Worm (Caenorhabditis elegans) whole organism, late embryonic: ENCODE measurements around the gene rabr-4.

Experiments used
- K02D7.2 ChIP-seq: sonication (generic microtip); optimal IDR thresholded peaks from 2 replicates; lab custom pipeline; 2017; ENCODE audit warnings: mild to moderate bottlenecking, missing genetic modification characterization, missing compliant biosample characterization
- K09A11.1 ChIP-seq: sonication (generic microtip); optimal IDR thresholded peaks from 2 replicates; lab custom pipeline; 2017; ENCODE audit warnings: antibody characterized with exemption, mild to moderate bottlenecking, missing genetic modification characterization, missing compliant biosample characterization; ENCODE audit not compliant: insufficient read depth
- Y22D7AL.16 ChIP-seq: sonication (generic microtip); optimal IDR thresholded peaks from 2 replicates; lab custom pipeline; 2016; ENCODE audit warnings: missing genetic modification characterization, missing compliant biosample characterization
- ahr-1 ChIP-seq: sonication (generic microtip); optimal IDR thresholded peaks from 2 replicates; lab custom pipeline; 2016; ENCODE audit warnings: missing genetic modification characterization, missing compliant biosample characterization
- ceh-18 ChIP-seq: sonication (generic microtip); optimal IDR thresholded peaks from 2 replicates; lab custom pipeline; 2016; ENCODE audit warnings: missing genetic modification characterization, missing compliant biosample characterization
- ceh-19 ChIP-seq: fragments of 200-800 bp; sonication (Bioruptor generic); optimal IDR thresholded peaks from 2 replicates; lab custom pipeline; 2018; ENCODE audit warnings: mild to moderate bottlenecking, missing genetic modification characterization, missing compliant biosample characterization
- ceh-2 ChIP-seq: sonication (generic microtip); optimal IDR thresholded peaks from 2 replicates; lab custom pipeline; 2016; ENCODE audit warnings: missing genotype, missing genetic modification characterization, missing compliant biosample characterization
- ceh-22 ChIP-seq: sonication (generic microtip); optimal IDR thresholded peaks from 2 replicates; lab custom pipeline; 2017; ENCODE audit warnings: missing biosample characterization, missing genetic modification characterization
- ceh-24 ChIP-seq: sonication (generic microtip); optimal IDR thresholded peaks from 2 replicates; lab custom pipeline; 2016; ENCODE audit warnings: mild to moderate bottlenecking, missing genetic modification characterization, missing compliant biosample characterization
- ceh-34 ChIP-seq: sonication (generic microtip); optimal IDR thresholded peaks from 2 replicates; lab custom pipeline; 2016; ENCODE audit warnings: mild to moderate bottlenecking, missing genetic modification characterization, missing compliant biosample characterization
- ceh-45 ChIP-seq: fragments of 200-800 bp; sonication (Bioruptor generic); IDR thresholded peaks from 2 replicates; pipeline ENCODE4 v1.3.6; 2022; ENCODE audit warnings: missing genetic modification reagents, missing genetic modification characterization, missing compliant biosample characterization
- ceh-48 ChIP-seq: sonication (generic microtip); optimal IDR thresholded peaks from 2 replicates; lab custom pipeline; 2016; ENCODE audit warnings: missing genetic modification characterization, inconsistent platforms, missing compliant biosample characterization
- dmd-4 ChIP-seq: sonication (generic microtip); optimal IDR thresholded peaks from 2 replicates; lab custom pipeline; 2016; ENCODE audit warnings: borderline replicate concordance, missing genetic modification characterization, missing compliant biosample characterization
- dve-1 ChIP-seq: sonication (generic microtip); optimal IDR thresholded peaks from 2 replicates; lab custom pipeline; 2017; ENCODE audit warnings: antibody characterized with exemption, mild to moderate bottlenecking, missing genetic modification characterization, missing compliant biosample characterization
- eyg-1 ChIP-seq: sonication (generic microtip); optimal IDR thresholded peaks from 2 replicates; lab custom pipeline; 2016; ENCODE audit warnings: missing genotype, missing genetic modification characterization, missing compliant biosample characterization
- fkh-6 ChIP-seq: sonication (generic microtip); optimal IDR thresholded peaks from 2 replicates; lab custom pipeline; 2016; ENCODE audit warnings: missing genetic modification characterization, missing compliant biosample characterization
- gmeb-2 ChIP-seq: sonication (generic microtip); optimal IDR thresholded peaks from 2 replicates; lab custom pipeline; 2016; ENCODE audit warnings: missing genetic modification characterization, inconsistent platforms, missing compliant biosample characterization
- hlh-13 ChIP-seq: fragments of 200-800 bp; sonication (Bioruptor generic); optimal IDR thresholded peaks from 2 replicates; lab custom pipeline; 2018; ENCODE audit warnings: mild to moderate bottlenecking, missing genetic modification characterization, missing compliant biosample characterization
- hlh-30 ChIP-seq: sonication (generic microtip); optimal IDR thresholded peaks from 2 replicates; lab custom pipeline; 2017; ENCODE audit warnings: antibody characterized with exemption, missing genetic modification characterization, missing compliant biosample characterization; ENCODE audit not compliant: insufficient read depth
- hlh-6 ChIP-seq: sonication (generic microtip); optimal IDR thresholded peaks from 2 replicates; lab custom pipeline; 2016; ENCODE audit warnings: missing genotype, missing genetic modification characterization, missing compliant biosample characterization
- lim-6 ChIP-seq: sonication (generic microtip); optimal IDR thresholded peaks from 2 replicates; lab custom pipeline; 2016; ENCODE audit warnings: missing genetic modification characterization, missing compliant biosample characterization
- nfya-1 ChIP-seq: sonication (generic microtip); optimal IDR thresholded peaks from 2 replicates; lab custom pipeline; 2017; ENCODE audit warnings: missing genetic modification characterization, mild to moderate bottlenecking, missing compliant biosample characterization, antibody characterized with exemption, moderate library complexity
- nhr-232 ChIP-seq: sonication (generic microtip); optimal IDR thresholded peaks from 2 replicates; lab custom pipeline; 2016; ENCODE audit warnings: missing genetic modification characterization, missing compliant biosample characterization
- npax-4 ChIP-seq: sonication (generic microtip); optimal IDR thresholded peaks from 2 replicates; lab custom pipeline; 2016; ENCODE audit warnings: missing genetic modification characterization, missing compliant biosample characterization
- pat-9 ChIP-seq: fragments of 200-800 bp; sonication (Bioruptor generic); optimal IDR thresholded peaks from 2 replicates; lab custom pipeline; 2018; ENCODE audit warnings: mild to moderate bottlenecking, missing genetic modification characterization, moderate library complexity, missing compliant biosample characterization
- pax-1 ChIP-seq: fragments of 150-350 bp; optimal IDR thresholded peaks from 2 replicates; lab custom pipeline; 2014; ENCODE audit warnings: missing biosample characterization, missing genetic modification characterization
- ref-2 ChIP-seq: sonication (generic microtip); optimal IDR thresholded peaks from 2 replicates; lab custom pipeline; 2016; ENCODE audit warnings: missing genetic modification characterization, missing compliant biosample characterization
- rnt-1 ChIP-seq: sonication (generic microtip); optimal IDR thresholded peaks from 2 replicates; lab custom pipeline; 2016; ENCODE audit warnings: missing genetic modification characterization, missing compliant biosample characterization
- sdc-2 ChIP-seq: sonication (generic microtip); optimal IDR thresholded peaks from 2 replicates; lab custom pipeline; 2016; ENCODE audit warnings: missing genotype, missing genetic modification characterization, missing compliant biosample characterization
- tbx-2 ChIP-seq: sonication (generic microtip); optimal IDR thresholded peaks from 2 replicates; lab custom pipeline; 2016; ENCODE audit warnings: missing genetic modification characterization, missing compliant biosample characterization
- ttx-3 ChIP-seq: sonication (generic microtip); optimal IDR thresholded peaks from 2 replicates; lab custom pipeline; 2016; ENCODE audit warnings: missing genetic modification reagents, missing genetic modification characterization, missing compliant biosample characterization
- unc-55 ChIP-seq: sonication (generic microtip); optimal IDR thresholded peaks from 2 replicates; lab custom pipeline; 2017; ENCODE audit warnings: missing biosample characterization, missing genetic modification reagents, missing genetic modification characterization

The rabr-4 gene

ce11 chrV:16235647-16236046, 40.9 kb downstream of the rabr-4 start, which contains the start of gene srh-98:
TSS of gene srh-98 (minus strand) at chrV:16235747.
- TF ChIP-seq unc-55 (GFP tag; lab: Kevin White, UChicago): no peak
- no peak for TF ChIP-seq ceh-22
- TF ChIP-seq ahr-1 (tag; lab: Kevin White, UChicago): no peak
- TF ChIP-seq ttx-3: no peak
- no peak for TF ChIP-seq ceh-19 (GFP tag; lab: Kevin White, UChicago)
- no peak for TF ChIP-seq lim-6 (tag; lab: Kevin White, UChicago)
- no peak for TF ChIP-seq pax-1 (tag; lab: Kevin White, UChicago)
- no peak for TF ChIP-seq eyg-1
- TF ChIP-seq gmeb-2: no peak
- TF ChIP-seq dve-1 (tag; lab: Kevin White, UChicago): no peak
- TF ChIP-seq K09A11.1 (tag; lab: Kevin White, UChicago): no peak
- no peak for TF ChIP-seq nhr-232
- no peak for TF ChIP-seq hlh-13 (GFP tag; lab: Kevin White, UChicago)
- no peak for TF ChIP-seq ceh-18
- TF ChIP-seq dmd-4 (tag; lab: Kevin White, UChicago): no peak
- no peak for TF ChIP-seq npax-4
- no peak for TF ChIP-seq rnt-1 (tag; lab: Kevin White, UChicago)
- no peak for TF ChIP-seq tbx-2 (tag; lab: Kevin White, UChicago)
- TF ChIP-seq ceh-24 (tag; lab: Kevin White, UChicago): no peak

DNA sequence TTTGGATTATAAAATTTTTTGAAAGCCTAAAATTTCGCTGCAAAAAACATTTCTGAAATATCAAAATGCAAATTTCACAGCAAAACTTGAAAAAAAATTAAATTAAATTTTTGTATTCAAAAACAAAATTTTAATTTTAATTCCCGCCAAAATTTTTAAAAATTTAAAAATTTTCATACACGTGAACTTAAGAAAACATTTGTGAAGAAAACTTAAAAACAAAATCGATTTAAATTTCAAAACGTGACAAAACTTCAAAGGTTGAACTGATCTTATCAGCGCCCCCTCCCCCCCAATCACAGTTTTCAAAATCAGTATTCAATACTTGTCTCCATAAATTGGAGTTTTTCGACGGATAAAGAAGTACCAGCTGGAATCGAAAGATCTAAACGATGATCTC, 42.5 kb downstream of the rabr-4 start, which contains the start of gene F21H7.5:
Gene F21H7.5, plus strand, starts transcription at position 301 of the 400 bp plus-strand sequence.
- TF ChIP-seq pax-1 (tag; lab: Kevin White, UChicago) (no peak), dmd-4 (tag; lab: Kevin White, UChicago) (no peak), pat-9 (tag; lab: Kevin White, UChicago) (no peak), fkh-6 (tag; lab: Kevin White, UChicago) (no peak), nhr-232 (no peak), ceh-48 (tag; lab: Kevin White, UChicago) (no peak), nfya-1 (tag; lab: Kevin White, UChicago) (no peak), ceh-22 (no peak), ceh-19 (GFP tag; lab: Kevin White, UChicago) (no peak)

DNA sequence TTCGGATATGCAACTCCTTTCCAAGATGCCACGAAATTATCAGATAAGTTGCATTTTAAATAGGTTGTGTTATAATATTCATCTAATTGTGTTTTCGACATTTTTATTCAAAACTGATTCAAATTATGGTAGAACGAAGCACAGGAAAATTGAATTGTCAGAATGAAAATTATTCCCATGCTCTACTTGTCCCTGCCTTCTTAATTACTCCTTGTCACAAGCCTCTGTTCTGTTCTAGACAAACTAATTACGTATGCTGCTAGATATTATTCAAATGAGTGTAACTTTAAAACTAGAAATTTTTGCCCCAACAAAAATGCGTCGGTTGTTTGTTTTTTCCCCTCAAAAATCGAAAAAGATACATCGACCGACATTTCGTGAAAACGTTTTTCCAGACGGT, 49.3 kb downstream of the rabr-4 start, which contains the start of gene srh-104:
Gene srh-104, minus strand, starts transcription at position 101 of the 400 bp plus-strand sequence.
- TF ChIP-seq K02D7.2 (tag; lab: Kevin White, UChicago) (no peak), gmeb-2 (no peak), ahr-1 (tag; lab: Kevin White, UChicago) (no peak), K09A11.1 (tag; lab: Kevin White, UChicago) (no peak), hlh-30 (tag; lab: Kevin White, UChicago) (no peak), hlh-6 (tag; lab: Kevin White, UChicago) (no peak), rnt-1 (tag; lab: Kevin White, UChicago) (no peak), ceh-2 (tag; lab: Kevin White, UChicago) (no peak), dve-1 (tag; lab: Kevin White, UChicago) (no peak), nhr-232 (no peak), sdc-2 (tag; lab: Kevin White, UChicago) (no peak), ceh-45 (no peak), npax-4 (no peak), ref-2 (tag; lab: Kevin White, UChicago) (no peak), ceh-34 (no peak), pat-9 (tag; lab: Kevin White, UChicago) (no peak), Y22D7AL.16 (tag; lab: Kevin White, UChicago) (no peak)
